Worm (Caenorhabditis elegans) whole organism, young adult: ENCODE results near the gene T09A5.5.

Experiments used
- Y53F4B.3 ChIP-seq: fragments of 200-800 bp; sonication (Bioruptor generic); IDR thresholded peaks from 2 replicates; pipeline ENCODE4 v1.3.6; 2022; ENCODE audit warnings: missing genetic modification reagents, missing genetic modification characterization, missing compliant biosample characterization
- mel-28 ChIP-seq: sonication (generic microtip); optimal IDR thresholded peaks from 2 replicates; lab custom pipeline; 2016; ENCODE audit warnings: borderline replicate concordance, mild to moderate bottlenecking, missing genetic modification characterization, missing compliant biosample characterization
- unc-62 ChIP-seq: fragments of 150-350 bp; optimal IDR thresholded peaks from 2 replicates; lab custom pipeline; 2014; ENCODE audit warnings: missing biosample characterization, missing genetic modification reagents, missing genetic modification characterization

DNA sequence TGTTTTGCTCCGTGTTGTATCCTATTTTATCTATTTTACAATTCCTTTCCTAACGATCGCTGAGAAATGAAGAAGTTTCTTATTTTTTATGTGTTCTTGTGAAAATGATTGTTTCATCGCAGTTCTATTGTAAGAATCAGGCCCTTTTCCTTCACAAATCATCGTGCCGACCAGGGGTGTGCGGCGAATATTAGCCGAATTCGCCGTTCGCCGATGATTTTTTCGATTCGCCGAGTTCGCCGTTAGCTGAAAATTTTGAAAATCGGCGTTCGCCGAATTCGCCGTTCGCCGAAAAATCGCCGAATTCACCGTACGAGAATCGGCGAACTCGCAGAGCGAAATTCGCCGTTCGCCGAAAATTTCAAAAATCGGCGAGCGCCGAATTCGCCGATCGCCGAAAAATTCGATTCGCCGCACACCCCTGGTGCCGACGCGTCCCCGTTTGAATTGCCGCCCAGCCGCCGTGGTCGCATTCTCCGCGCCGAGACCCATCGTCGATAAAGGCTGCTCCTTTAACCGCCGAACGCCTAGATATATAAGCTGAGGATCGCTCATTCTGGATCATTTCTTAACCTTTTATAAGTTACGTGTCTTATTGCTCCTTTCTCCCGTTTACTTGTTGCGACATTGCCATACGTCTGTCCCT, 10.0 kb upstream of the T09A5.5 start:
- TF ChIP-seq Y53F4B.3 (GFP tag; lab: Robert Waterston, UW), result no peak
- no peak for TF ChIP-seq unc-62 (GFP tag; lab: Kevin White, UChicago)
- no peak for TF ChIP-seq mel-28 (tag; lab: Kevin White, UChicago)
